Worm (Caenorhabditis elegans) whole organism, L1 larva: ENCODE results near the gene max-2.

Source experiments
- C04F5.9 ChIP-seq: sonication (generic microtip); optimal IDR thresholded peaks from 2 replicates; lab custom pipeline; 2016; ENCODE audit warnings: missing genetic modification characterization, missing compliant biosample characterization
- C16A3.4 ChIP-seq: fragments of 150-350 bp; optimal IDR thresholded peaks from 2 replicates; lab custom pipeline; 2014; ENCODE audit warnings: missing biosample characterization, missing genetic modification characterization
- F16B12.6 ChIP-seq: fragments of 150-350 bp; optimal IDR thresholded peaks from 2 replicates; lab custom pipeline; 2014; ENCODE audit warnings: missing biosample characterization, missing genetic modification characterization
- aha-1 ChIP-seq: fragments of 150-350 bp; optimal IDR thresholded peaks from 2 replicates; lab custom pipeline; 2014; ENCODE audit warnings: missing biosample characterization, missing genetic modification characterization
- aly-2 ChIP-seq: fragments of 150-350 bp; optimal IDR thresholded peaks from 2 replicates; lab custom pipeline; 2014; ENCODE audit warnings: missing biosample characterization, missing genetic modification characterization
- blmp-1 ChIP-seq: fragments of 150-350 bp; optimal IDR thresholded peaks from 2 replicates; lab custom pipeline; 2014; ENCODE audit warnings: missing biosample characterization, missing genetic modification characterization
- ceh-63 ChIP-seq: fragments of 200-800 bp; sonication (Bioruptor generic); optimal IDR thresholded peaks from 2 replicates; lab custom pipeline; 2018; ENCODE audit warnings: mild to moderate bottlenecking, missing genetic modification characterization, missing compliant biosample characterization
- dpl-1 ChIP-seq, 3 experiments: fragments of 150-350 bp in 2 of 3; sonication (generic microtip) in 1 of 3; optimal IDR thresholded peaks; 2 replicates each; lab custom pipeline; 2014 to 2017; ENCODE audit warnings: missing biosample characterization in 3 of 3, missing genetic modification characterization in 3 of 3, missing genetic modification reagents in 3 of 3
- efl-1 ChIP-seq, 4 experiments: fragments of 150-350 bp; optimal IDR thresholded peaks in 3 of 4; peaks in 1 of 4; 1 replicate in 1 of 4; 2 replicates in 3 of 4; lab custom pipeline; 2014; ENCODE audit warnings: missing biosample characterization in 2 of 4, missing genetic modification characterization in 2 of 4, missing genetic modification reagents in 2 of 4
- efl-3 ChIP-seq: fragments of 200-800 bp; sonication (Bioruptor generic); optimal IDR thresholded peaks from 2 replicates; lab custom pipeline; 2018; ENCODE audit warnings: mild to moderate bottlenecking, missing genetic modification characterization, missing compliant biosample characterization
- egl-27 ChIP-seq, 2 experiments: fragments of 150-350 bp in 1 of 2; sonication (generic microtip); optimal IDR thresholded peaks; 3 replicates each; lab custom pipeline; 2017 to 2018; ENCODE audit warnings: missing biosample characterization in 2 of 2, missing genetic modification characterization in 2 of 2, missing genetic modification reagents in 2 of 2
- elt-2 ChIP-seq: sonication (generic microtip); optimal IDR thresholded peaks from 2 replicates; lab custom pipeline; 2016; ENCODE audit warnings: missing genetic modification characterization, mild to moderate bottlenecking, inconsistent platforms, missing compliant biosample characterization, missing genetic modification reagents
- elt-3 ChIP-seq, 6 experiments: fragments of 150-350 bp in 1 of 6; sonication (generic microtip); optimal IDR thresholded peaks; 2 replicates each; lab custom pipeline; 2017 to 2018; ENCODE audit warnings: missing biosample characterization in 6 of 6, missing genetic modification characterization in 6 of 6, inconsistent platforms in 1 of 6
- fkh-10 ChIP-seq: sonication (generic microtip); optimal IDR thresholded peaks from 2 replicates; lab custom pipeline; 2017; ENCODE audit warnings: missing biosample characterization, missing genetic modification reagents, missing genetic modification characterization
- fkh-8 ChIP-seq: sonication (generic microtip); optimal IDR thresholded peaks from 2 replicates; lab custom pipeline; 2016; ENCODE audit warnings: mild to moderate bottlenecking, missing genetic modification characterization, missing compliant biosample characterization
- hpl-2 ChIP-seq: fragments of 150-350 bp; optimal IDR thresholded peaks from 2 replicates; lab custom pipeline; 2014; ENCODE audit warnings: missing biosample characterization, missing genetic modification reagents, missing genetic modification characterization
- irx-1 ChIP-seq: sonication (generic microtip); optimal IDR thresholded peaks from 2 replicates; lab custom pipeline; 2016; ENCODE audit warnings: missing genetic modification characterization, missing compliant biosample characterization
- lin-14 ChIP-seq: fragments of 200-800 bp; sonication (Bioruptor generic); optimal IDR thresholded peaks from 2 replicates; lab custom pipeline; 2018; ENCODE audit warnings: mild to moderate bottlenecking, missing genetic modification characterization, moderate library complexity, missing compliant biosample characterization
- lin-35 ChIP-seq, 2 experiments: fragments of 150-350 bp; optimal IDR thresholded peaks; 2 replicates each; lab custom pipeline; 2014; ENCODE audit warnings: missing biosample characterization in 2 of 2, missing genetic modification characterization in 2 of 2, missing genetic modification reagents in 2 of 2
- lir-3 ChIP-seq: sonication (generic microtip); optimal IDR thresholded peaks from 2 replicates; lab custom pipeline; 2016; ENCODE audit warnings: mild to moderate bottlenecking, missing genetic modification characterization, moderate library complexity, missing compliant biosample characterization; ENCODE audit not compliant: poor library complexity
- lsy-2 ChIP-seq, 2 experiments: fragments of 150-350 bp; optimal IDR thresholded peaks; 2 replicates each; lab custom pipeline; 2014; ENCODE audit warnings: missing biosample characterization in 2 of 2, missing genetic modification characterization in 2 of 2
- mef-2 ChIP-seq: fragments of 150-350 bp; optimal IDR thresholded peaks from 2 replicates; lab custom pipeline; 2014; ENCODE audit warnings: missing biosample characterization, missing genetic modification characterization
- mep-1 ChIP-seq: fragments of 150-350 bp; optimal IDR thresholded peaks from 2 replicates; lab custom pipeline; 2014; ENCODE audit warnings: missing biosample characterization, missing genetic modification characterization
- nhr-19 ChIP-seq: fragments of 200-800 bp; sonication (Bioruptor generic); conservative IDR thresholded peaks from 2 replicates; pipeline ENCODE4 v1.3.6; 2022; ENCODE audit warnings: missing genetic modification characterization, missing compliant biosample characterization
- nhr-20 ChIP-seq: sonication (generic microtip); optimal IDR thresholded peaks from 2 replicates; lab custom pipeline; 2016; ENCODE audit warnings: mild to moderate bottlenecking, missing genetic modification characterization, missing compliant biosample characterization
- nhr-71 ChIP-seq: sonication (generic microtip); optimal IDR thresholded peaks from 2 replicates; lab custom pipeline; 2016; ENCODE audit warnings: mild to moderate bottlenecking, missing genetic modification characterization, moderate library complexity, missing compliant biosample characterization
- nhr-85 ChIP-seq: sonication (generic microtip); peaks from one replicate; lab custom pipeline; 2016; ENCODE audit warnings: missing genetic modification characterization, inconsistent platforms, missing compliant biosample characterization
- nhr-90 ChIP-seq: sonication (generic microtip); optimal IDR thresholded peaks from 2 replicates; lab custom pipeline; 2016; ENCODE audit warnings: mild to moderate bottlenecking, missing genetic modification characterization, missing compliant biosample characterization; ENCODE audit not compliant: poor library complexity
- rnt-1 ChIP-seq: sonication (generic microtip); optimal IDR thresholded peaks from 2 replicates; lab custom pipeline; 2016; ENCODE audit warnings: mild to moderate bottlenecking, missing genetic modification characterization, moderate library complexity, missing compliant biosample characterization
- snu-23 ChIP-seq: sonication (generic microtip); optimal IDR thresholded peaks from 2 replicates; lab custom pipeline; 2016; ENCODE audit warnings: missing genetic modification characterization, missing compliant biosample characterization
- sox-4 ChIP-seq: sonication (generic microtip); optimal IDR thresholded peaks from 2 replicates; lab custom pipeline; 2016; ENCODE audit warnings: missing genetic modification characterization, missing compliant biosample characterization
- sup-37 ChIP-seq: fragments of 200-800 bp; sonication (Bioruptor generic); optimal IDR thresholded peaks from 2 replicates; lab custom pipeline; 2018; ENCODE audit warnings: mild to moderate bottlenecking, missing genetic modification characterization, missing compliant biosample characterization
- tbx-2 ChIP-seq: sonication (generic microtip); optimal IDR thresholded peaks from 2 replicates; lab custom pipeline; 2016; ENCODE audit warnings: missing genetic modification characterization, missing compliant biosample characterization
- unc-130 ChIP-seq: fragments of 150-350 bp; optimal IDR thresholded peaks from 2 replicates; lab custom pipeline; 2017; ENCODE audit warnings: missing biosample characterization, missing genetic modification characterization, inconsistent platforms
- xbp-1 ChIP-seq: sonication (generic microtip); optimal IDR thresholded peaks from 2 replicates; lab custom pipeline; 2016; ENCODE audit warnings: missing genetic modification characterization, missing compliant biosample characterization

Gene max-2

ce11 chrII:13007717-13008461 is 17.8 kb downstream of the max-2 start, which contains the start of gene oig-2:
oig-2 (minus strand) TSS chrII:13008164.
- TF ChIP-seq efl-1 (optimal IDR thresholded peaks at IDR 0.05; lab: Kevin White, UChicago), result no peak
- TF ChIP-seq efl-1 (GFP tag; optimal IDR thresholded peaks at IDR 0.05 in 1 of 2; lab: Kevin White, UChicago), result peak in 1 of 2 experiments; percentile 55
- peak; percentile 30 for TF ChIP-seq lin-14 (GFP tag; lab: Kevin White, UChicago)
- TF ChIP-seq nhr-71 (tag; lab: Kevin White, UChicago), result peak; percentile 0
- TF ChIP-seq sox-4 (tag; lab: Kevin White, UChicago), result no peak
- no peak for TF ChIP-seq efl-3 (GFP tag; lab: Kevin White, UChicago)
- TF ChIP-seq C04F5.9, result no peak
- peak; percentile 35 for TF ChIP-seq nhr-19
- TF ChIP-seq dpl-1 (GFP tag; optimal IDR thresholded peaks at IDR 0.05; lab: Kevin White, UChicago), result no peak
- no peak for TF ChIP-seq aha-1 (tag; lab: Kevin White, UChicago)
- no peak for TF ChIP-seq lsy-2 (tag; optimal IDR thresholded peaks at IDR 0.05; lab: Kevin White, UChicago)
- peak; percentile 49 for TF ChIP-seq rnt-1 (tag; lab: Kevin White, UChicago)

- TF ChIP-seq lsy-2 (tag; optimal IDR thresholded peaks at IDR 0.05; lab: Kevin White, UChicago), result peak in 1 of 2 experiments; percentile 67
- no peak for TF ChIP-seq F16B12.6 (tag; lab: Kevin White, UChicago)
- peak in 1 of 3 experiments; percentile 22 for TF ChIP-seq dpl-1 (GFP tag; optimal IDR thresholded peaks at IDR 0.05; lab: Kevin White, UChicago)
- no peak for TF ChIP-seq fkh-10 (GFP tag; lab: Kevin White, UChicago)
- TF ChIP-seq lin-35 (GFP tag; optimal IDR thresholded peaks at IDR 0.05; lab: Kevin White, UChicago), result peak in 1 of 2 experiments; percentile 52
- peak; percentile 49 for TF ChIP-seq snu-23 (GFP tag; lab: Kevin White, UChicago)
- no peak for TF ChIP-seq mef-2 (tag; lab: Kevin White, UChicago)
- TF ChIP-seq irx-1 (tag; lab: Kevin White, UChicago), result no peak
- TF ChIP-seq nhr-20 (tag; lab: Kevin White, UChicago), result peak; percentile 89
- TF ChIP-seq lin-14 (GFP tag; lab: Kevin White, UChicago), result peak; percentile 45
- TF ChIP-seq egl-27 (tag; optimal IDR thresholded peaks at IDR 0.05; lab: Kevin White, UChicago), result no peak
- TF ChIP-seq unc-130 (tag; lab: Kevin White, UChicago), result no peak
- TF ChIP-seq aly-2 (tag; lab: Kevin White, UChicago), result no peak
- peak in 2 of 6 experiments; percentile 84 to 92 for TF ChIP-seq elt-3 (tag; optimal IDR thresholded peaks at IDR 0.05; lab: Kevin White, UChicago)
- TF ChIP-seq nhr-71 (tag; lab: Kevin White, UChicago), result peak; percentile 64
- peak; percentile 14 for TF ChIP-seq tbx-2 (tag; lab: Kevin White, UChicago)
- TF ChIP-seq lir-3, result peak; percentile 4
- TF ChIP-seq nhr-19, result peak; percentile 52
- peak; percentile 38 for TF ChIP-seq nhr-90 (tag; lab: Kevin White, UChicago)
- TF ChIP-seq blmp-1, result peak; percentile 62
- peak; percentile 20 for TF ChIP-seq C16A3.4 (tag; lab: Kevin White, UChicago)
- TF ChIP-seq nhr-85 (tag; lab: Kevin White, UChicago), result peak; percentile 29
- TF ChIP-seq fkh-8 (tag; lab: Kevin White, UChicago), result no peak
- peak; percentile 30 for TF ChIP-seq elt-2
- TF ChIP-seq xbp-1 (tag; lab: Kevin White, UChicago), result no peak
- no peak for TF ChIP-seq mep-1 (tag; lab: Kevin White, UChicago)
- TF ChIP-seq hpl-2 (GFP tag; lab: Kevin White, UChicago), result peak; percentile 1
- TF ChIP-seq ceh-63 (GFP tag; lab: Kevin White, UChicago), result no peak
Observed at ce11 chrII:13006283-13006682, 19.4 kb downstream of the max-2 start.

- TF ChIP-seq sup-37 (GFP tag; lab: Kevin White, UChicago) (no peak), efl-1 (optimal IDR thresholded peaks at IDR 0.05; lab: Kevin White, UChicago) (no peak), efl-1 (GFP tag; optimal IDR thresholded peaks at IDR 0.05 in 1 of 2; lab: Kevin White, UChicago) (peak in 1 of 2 experiments; percentile 74)
- TF ChIP-seq, all 84 proteins: peak for 1
Observed at ce11 chrII:13004872-13005252, 20.8 kb downstream of the max-2 start.
